Worm (Caenorhabditis elegans): Measurements from ENCODE around the gene C25H3.1.

DNA sequence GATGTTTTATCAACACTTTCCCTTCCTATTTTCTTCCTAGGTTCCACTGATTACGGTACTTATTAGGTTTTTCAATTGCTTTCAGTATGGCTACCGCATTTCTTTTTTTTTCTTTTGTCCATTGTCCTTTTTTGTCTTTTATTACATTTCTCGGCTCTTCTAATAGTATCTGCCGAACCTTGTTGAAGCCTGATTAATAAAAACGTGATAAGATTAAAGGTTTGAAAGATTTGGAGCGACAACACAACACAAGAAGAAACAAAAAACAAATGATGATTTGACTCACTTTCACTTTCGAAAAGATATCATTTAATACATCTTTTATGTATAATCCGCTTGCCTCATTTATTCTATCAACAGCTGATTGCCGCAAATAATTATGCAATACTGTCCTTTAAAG is 33.8 kb upstream of the C25H3.1 start, which contains the start of gene C25H3.15:
- TF ChIP-seq pqm-1 (tag; optimal IDR thresholded peaks at IDR 0.05) (no peak), fos-1 (tag; optimal IDR thresholded peaks at IDR 0.05) (no peak), ets-5 (GFP tag; IDR thresholded peaks at IDR 0.05) (no peak), dpl-1 (GFP tag; optimal IDR thresholded peaks at IDR 0.05) (no peak), zag-1 (tag; optimal IDR thresholded peaks at IDR 0.05) (no peak), lsy-2 (tag; optimal IDR thresholded peaks at IDR 0.05) (no peak), snpc-4 (tag; optimal IDR thresholded peaks at IDR 0.05) (no peak), rnt-1 (tag; optimal IDR thresholded peaks at IDR 0.05) (no peak), mdl-1 (tag; optimal IDR thresholded peaks at IDR 0.05) (no peak), fkh-8 (tag; optimal IDR thresholded peaks at IDR 0.05) (no peak)
